Worm (Caenorhabditis elegans) whole organism, late embryonic: ENCODE measurements around the gene thk-1.

Experiments
- C08G9.2 ChIP-seq: sonication (generic microtip); optimal IDR thresholded peaks from 2 replicates; lab custom pipeline; 2016; ENCODE audit warnings: mild to moderate bottlenecking, missing genetic modification characterization, moderate library complexity, missing compliant biosample characterization
- Y22D7AL.16 ChIP-seq: sonication (generic microtip); optimal IDR thresholded peaks from 2 replicates; lab custom pipeline; 2016; ENCODE audit warnings: missing genetic modification characterization, missing compliant biosample characterization
- ama-1 ChIP-seq: fragments of 150-350 bp; optimal IDR thresholded peaks from 2 replicates; lab custom pipeline; 2014
- ceh-34 ChIP-seq: sonication (generic microtip); optimal IDR thresholded peaks from 2 replicates; lab custom pipeline; 2016; ENCODE audit warnings: mild to moderate bottlenecking, missing genetic modification characterization, missing compliant biosample characterization
- dmd-4 ChIP-seq: sonication (generic microtip); optimal IDR thresholded peaks from 2 replicates; lab custom pipeline; 2016; ENCODE audit warnings: borderline replicate concordance, missing genetic modification characterization, missing compliant biosample characterization
- ets-4 ChIP-seq: sonication (generic microtip); optimal IDR thresholded peaks from 2 replicates; lab custom pipeline; 2016; ENCODE audit warnings: missing genetic modification characterization, missing compliant biosample characterization
- fax-1 ChIP-seq: sonication (generic microtip); optimal IDR thresholded peaks from 2 replicates; lab custom pipeline; 2016; ENCODE audit warnings: missing genotype, missing genetic modification characterization, missing compliant biosample characterization
- hlh-15 ChIP-seq: sonication (generic microtip); optimal IDR thresholded peaks from 2 replicates; lab custom pipeline; 2016; ENCODE audit warnings: missing genetic modification characterization, missing compliant biosample characterization
- npax-4 ChIP-seq: sonication (generic microtip); optimal IDR thresholded peaks from 2 replicates; lab custom pipeline; 2016; ENCODE audit warnings: missing genetic modification characterization, missing compliant biosample characterization
- pag-3 ChIP-seq: sonication (generic microtip); optimal IDR thresholded peaks from 2 replicates; lab custom pipeline; 2016; ENCODE audit warnings: missing compliant biosample characterization, missing genetic modification characterization, borderline replicate concordance
- pqm-1 ChIP-seq: sonication (generic microtip); optimal IDR thresholded peaks from 2 replicates; lab custom pipeline; 2016; ENCODE audit warnings: missing genetic modification characterization, missing compliant biosample characterization
- sox-4 ChIP-seq: sonication (generic microtip); optimal IDR thresholded peaks from 2 replicates; lab custom pipeline; 2017; ENCODE audit warnings: mild to moderate bottlenecking, missing genetic modification characterization, inconsistent platforms, missing compliant biosample characterization
- unc-42 ChIP-seq: sonication (generic microtip); optimal IDR thresholded peaks from 2 replicates; lab custom pipeline; 2016; ENCODE audit warnings: missing genotype, missing genetic modification characterization, missing compliant biosample characterization
- zip-5 ChIP-seq: sonication (generic microtip); optimal IDR thresholded peaks from 2 replicates; lab custom pipeline; 2016; ENCODE audit warnings: missing genetic modification characterization, missing compliant biosample characterization

DNA sequence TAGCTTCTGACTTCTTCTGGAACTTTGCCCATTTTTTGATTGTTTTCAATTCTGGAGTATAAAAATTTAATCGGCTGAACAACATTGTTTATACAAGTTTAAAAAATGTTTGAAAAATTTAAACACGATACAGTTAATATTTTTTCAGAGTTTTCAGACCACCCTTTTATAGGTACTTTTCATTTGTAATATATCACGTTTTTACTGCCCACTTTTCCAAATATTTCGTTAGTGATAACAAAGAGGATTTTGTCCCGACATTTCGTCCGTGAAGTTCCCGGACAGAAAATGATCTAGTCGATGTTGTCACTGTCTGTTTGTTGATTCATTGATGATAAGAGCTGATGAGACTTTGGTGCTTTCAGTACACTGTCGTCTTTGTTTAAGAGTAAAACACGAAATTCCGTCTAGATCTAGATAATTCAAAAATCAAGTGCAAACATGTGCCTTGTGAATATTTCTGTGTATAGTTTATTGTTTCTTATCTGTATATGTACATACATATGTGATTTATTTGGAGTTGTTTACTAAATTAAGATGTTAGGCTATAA, 46.0 kb downstream of the thk-1 start, which contains the start of gene ech-9:
- TF ChIP-seq dmd-4 (tag; lab: Kevin White, UChicago) (no peak), C08G9.2 (tag; lab: Kevin White, UChicago) (no peak), sox-4 (tag; lab: Kevin White, UChicago) (no peak), ama-1 (lab: Kevin White, UChicago) (no peak), pqm-1 (no peak), Y22D7AL.16 (tag; lab: Kevin White, UChicago) (no peak), pag-3 (tag; lab: Kevin White, UChicago) (no peak), fax-1 (tag; lab: Kevin White, UChicago) (no peak), npax-4 (no peak), unc-42 (tag; lab: Kevin White, UChicago) (no peak), zip-5 (tag; lab: Kevin White, UChicago) (no peak), ets-4 (tag; lab: Kevin White, UChicago) (no peak), ceh-34 (tag; lab: Kevin White, UChicago) (no peak), hlh-15 (tag; lab: Kevin White, UChicago) (no peak)
